Worm (Caenorhabditis elegans) whole organism, mixed stage, embryonic: Measurements from ENCODE around the gene hpo-30.

ENCODE experiments used
- M03D4.4 ChIP-seq: sonication (generic microtip); optimal IDR thresholded peaks from 2 replicates; lab custom pipeline; 2017; ENCODE audit warnings: mild to moderate bottlenecking, missing genetic modification characterization, missing compliant biosample characterization
- ces-1 ChIP-seq: fragments of 150-350 bp; optimal IDR thresholded peaks from 2 replicates; lab custom pipeline; 2014; ENCODE audit warnings: missing biosample characterization, missing genetic modification reagents, missing genetic modification characterization
- drap-1 ChIP-seq: fragments of 200-800 bp; sonication (Bioruptor generic); optimal IDR thresholded peaks from 3 replicates; lab custom pipeline; 2018; ENCODE audit warnings: mild to moderate bottlenecking, missing genetic modification characterization, missing compliant biosample characterization
- elt-1 ChIP-seq: sonication (generic microtip); optimal IDR thresholded peaks from 2 replicates; lab custom pipeline; 2017; ENCODE audit warnings: missing genetic modification characterization, mild to moderate bottlenecking, missing compliant biosample characterization, antibody characterized with exemption, moderate library complexity, borderline replicate concordance; ENCODE audit not compliant: insufficient read depth
- hlh-1 ChIP-seq: fragments of 150-350 bp; optimal IDR thresholded peaks from 2 replicates; lab custom pipeline; 2014; ENCODE audit warnings: missing biosample characterization, missing genetic modification reagents, missing genetic modification characterization
- lin-13 ChIP-seq: fragments of 150-350 bp; optimal IDR thresholded peaks from 2 replicates; lab custom pipeline; 2014; ENCODE audit warnings: missing biosample characterization, missing genetic modification characterization
- lsy-2 ChIP-seq: fragments of 150-350 bp; optimal IDR thresholded peaks from 2 replicates; lab custom pipeline; 2014; ENCODE audit warnings: missing biosample characterization, missing genetic modification characterization
- mab-5 ChIP-seq: fragments of 150-350 bp; optimal IDR thresholded peaks from 2 replicates; lab custom pipeline; 2014; ENCODE audit warnings: missing biosample characterization, missing genetic modification characterization
- nhr-12 ChIP-seq: fragments of 150-350 bp; optimal IDR thresholded peaks from 2 replicates; lab custom pipeline; 2014; ENCODE audit warnings: missing biosample characterization, missing genetic modification characterization
- nhr-76 ChIP-seq: sonication (generic microtip); optimal IDR thresholded peaks from 2 replicates; lab custom pipeline; 2017; ENCODE audit warnings: missing biosample characterization, missing genetic modification characterization
- sem-2 ChIP-seq: fragments of 200-800 bp; sonication (Bioruptor generic); optimal IDR thresholded peaks from 2 replicates; lab custom pipeline; 2018; ENCODE audit warnings: mild to moderate bottlenecking, missing genetic modification characterization, missing compliant biosample characterization
- snpc-4 ChIP-seq: fragments of 150-350 bp; optimal IDR thresholded peaks from 2 replicates; lab custom pipeline; 2014; ENCODE audit warnings: missing biosample characterization, missing genetic modification characterization
- sptf-1 ChIP-seq: sonication (generic microtip); optimal IDR thresholded peaks from 2 replicates; lab custom pipeline; 2017; ENCODE audit warnings: mild to moderate bottlenecking, missing genetic modification characterization, moderate library complexity, missing compliant biosample characterization
- unc-62 ChIP-seq: fragments of 150-350 bp; optimal IDR thresholded peaks from 2 replicates; lab custom pipeline; 2014; ENCODE audit warnings: missing biosample characterization, missing genetic modification reagents, missing genetic modification characterization

DNA sequence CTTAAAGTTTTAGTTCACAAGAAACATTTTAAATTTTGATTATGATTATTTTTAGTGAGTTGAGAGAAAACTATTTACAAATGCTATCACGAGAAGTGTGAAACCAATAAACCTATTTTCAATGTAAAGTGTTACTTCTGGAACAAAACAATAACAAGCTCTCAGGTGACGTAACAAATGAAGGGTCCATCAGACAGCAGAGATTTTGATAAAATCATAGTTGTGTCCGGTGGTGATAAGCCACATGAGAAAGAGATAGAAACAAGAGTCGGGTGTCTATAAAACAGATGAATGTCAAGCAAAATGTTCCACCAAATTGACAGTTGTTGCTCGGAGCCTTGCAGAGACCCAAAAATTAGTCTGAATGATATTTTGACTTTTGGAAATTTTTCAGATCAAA, 24.2 kb upstream of the hpo-30 start:
- TF ChIP-seq lsy-2 (tag; lab: Kevin White, UChicago) = no peak
- no peak for TF ChIP-seq lin-13 (tag; lab: Kevin White, UChicago)
- TF ChIP-seq ces-1 = no peak
- TF ChIP-seq M03D4.4 (tag; lab: Kevin White, UChicago) = no peak
- TF ChIP-seq snpc-4 (tag; lab: Kevin White, UChicago) = no peak
- TF ChIP-seq sptf-1 = no peak
- TF ChIP-seq sem-2 (GFP tag; lab: Kevin White, UChicago) = no peak
- TF ChIP-seq drap-1 (GFP tag; lab: Kevin White, UChicago) = no peak
- TF ChIP-seq elt-1 (tag; lab: Kevin White, UChicago) = no peak
- TF ChIP-seq unc-62 (GFP tag; lab: Kevin White, UChicago) = peak; percentile 10
- TF ChIP-seq nhr-76 (tag; lab: Kevin White, UChicago) = no peak
- no peak for TF ChIP-seq nhr-12 (tag; lab: Kevin White, UChicago)
- TF ChIP-seq hlh-1 (tag; lab: Kevin White, UChicago) = no peak
- no peak for TF ChIP-seq mab-5 (tag; lab: Kevin White, UChicago)
